Worm (Caenorhabditis elegans): Measurements from ENCODE around the gene C17B7.14.

ce11 chrV:3355544-3355943 is 35.2 kb upstream of the C17B7.14 start:
- TF ChIP-seq T07F8.4 (tag; optimal IDR thresholded peaks at IDR 0.05) (no peak), F57A8.1 (GFP tag; optimal IDR thresholded peaks at IDR 0.05) (no peak), sptf-2 (GFP tag; optimal IDR thresholded peaks at IDR 0.05) (no peak), ceh-40 (GFP tag; IDR thresholded peaks at IDR 0.05) (no peak), tbx-9 (tag; optimal IDR thresholded peaks at IDR 0.05; ENCODE audit: borderline replicate concordance) (no peak), lin-26 (GFP tag; IDR thresholded peaks at IDR 0.05) (no peak), hsf-1 (GFP tag; IDR thresholded peaks at IDR 0.05) (no peak), cebp-1 (GFP tag; IDR thresholded peaks at IDR 0.05) (no peak), cebp-1 (tag; optimal IDR thresholded peaks at IDR 0.05) (no peak)
